Fruit fly (Drosophila melanogaster): Measurements from ENCODE around the gene Ilp2.
A peak's percentile ranks its signal among the peaks of the same experiment; 100 is the strongest.

The Ilp2 gene

DNA sequence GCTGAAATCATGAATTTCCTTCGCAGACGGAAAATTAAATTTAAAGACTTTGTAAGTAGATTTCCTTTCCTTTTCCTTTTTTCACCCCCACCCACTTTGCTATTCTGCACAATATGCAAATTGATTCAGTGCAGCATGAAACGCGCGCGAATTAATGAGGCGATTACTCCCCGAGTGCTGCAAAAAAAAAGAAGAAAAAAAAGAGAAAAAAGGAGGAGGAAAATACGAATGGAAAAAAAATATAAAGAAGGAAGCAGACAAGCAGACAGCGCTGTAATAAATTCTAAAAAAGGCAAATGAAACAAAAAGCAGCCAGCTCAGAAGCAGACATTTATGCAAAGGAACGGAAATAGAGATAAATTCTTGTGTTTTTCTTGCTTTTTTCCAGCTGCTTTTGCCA lies 49.2 kb downstream of the Ilp2 start (continued):
- TF ChIP-seq dsx (GFP tag; optimal IDR thresholded peaks at IDR 0.05; ENCODE audit: poor library complexity, severe bottlenecking): peak; percentile 66
- TF ChIP-seq CG6792 (GFP tag; optimal IDR thresholded peaks at IDR 0.05): no peak
- no peak for TF ChIP-seq cyc (GFP tag; optimal IDR thresholded peaks at IDR 0.05)
- no peak for TF ChIP-seq CG6854 (GFP tag; optimal IDR thresholded peaks at IDR 0.05)
- TF ChIP-seq salr (GFP tag; optimal IDR thresholded peaks at IDR 0.05): peak; percentile 27 to 67
- TF ChIP-seq CG11762 (GFP tag; optimal IDR thresholded peaks at IDR 0.05; ENCODE audit: insufficient read depth): peak; percentile 43
- peak; percentile 8 for TF ChIP-seq dac (GFP tag; optimal IDR thresholded peaks at IDR 0.05)
